Worm (Caenorhabditis elegans) whole organism, late embryonic: ENCODE results near the gene frh-1.

Source experiments
- C08G9.2 ChIP-seq: sonication (generic microtip); optimal IDR thresholded peaks from 2 replicates; lab custom pipeline; 2016; ENCODE audit warnings: mild to moderate bottlenecking, missing genetic modification characterization, moderate library complexity, missing compliant biosample characterization
- Y22D7AL.16 ChIP-seq: sonication (generic microtip); optimal IDR thresholded peaks from 2 replicates; lab custom pipeline; 2016; ENCODE audit warnings: missing genetic modification characterization, missing compliant biosample characterization
- ahr-1 ChIP-seq: sonication (generic microtip); optimal IDR thresholded peaks from 2 replicates; lab custom pipeline; 2016; ENCODE audit warnings: missing genetic modification characterization, missing compliant biosample characterization
- ceh-18 ChIP-seq: sonication (generic microtip); optimal IDR thresholded peaks from 2 replicates; lab custom pipeline; 2016; ENCODE audit warnings: missing genetic modification characterization, missing compliant biosample characterization
- ceh-2 ChIP-seq: sonication (generic microtip); optimal IDR thresholded peaks from 2 replicates; lab custom pipeline; 2016; ENCODE audit warnings: missing genotype, missing genetic modification characterization, missing compliant biosample characterization
- ceh-30 ChIP-seq: fragments of 150-350 bp; optimal IDR thresholded peaks from 2 replicates; lab custom pipeline; 2014; ENCODE audit warnings: missing biosample characterization, missing genetic modification characterization
- ceh-31 ChIP-seq: sonication (generic microtip); optimal IDR thresholded peaks from 2 replicates; lab custom pipeline; 2016; ENCODE audit warnings: missing genetic modification characterization, missing compliant biosample characterization
- ceh-34 ChIP-seq: sonication (generic microtip); optimal IDR thresholded peaks from 2 replicates; lab custom pipeline; 2016; ENCODE audit warnings: mild to moderate bottlenecking, missing genetic modification characterization, missing compliant biosample characterization
- ceh-45 ChIP-seq: fragments of 200-800 bp; sonication (Bioruptor generic); IDR thresholded peaks from 2 replicates; pipeline ENCODE4 v1.3.6; 2022; ENCODE audit warnings: missing genetic modification reagents, missing genetic modification characterization, missing compliant biosample characterization
- ceh-48 ChIP-seq: sonication (generic microtip); optimal IDR thresholded peaks from 2 replicates; lab custom pipeline; 2016; ENCODE audit warnings: missing genetic modification characterization, inconsistent platforms, missing compliant biosample characterization
- ceh-9 ChIP-seq: sonication (generic microtip); optimal IDR thresholded peaks from 2 replicates; lab custom pipeline; 2016; ENCODE audit warnings: mild to moderate bottlenecking, missing genetic modification characterization, inconsistent platforms, missing compliant biosample characterization
- dmd-4 ChIP-seq: sonication (generic microtip); optimal IDR thresholded peaks from 2 replicates; lab custom pipeline; 2016; ENCODE audit warnings: borderline replicate concordance, missing genetic modification characterization, missing compliant biosample characterization
- dve-1 ChIP-seq: sonication (generic microtip); optimal IDR thresholded peaks from 2 replicates; lab custom pipeline; 2017; ENCODE audit warnings: antibody characterized with exemption, mild to moderate bottlenecking, missing genetic modification characterization, missing compliant biosample characterization
- elt-2 ChIP-seq: sonication (generic microtip); optimal IDR thresholded peaks from 2 replicates; lab custom pipeline; 2016; ENCODE audit warnings: missing genetic modification reagents, missing genetic modification characterization, missing compliant biosample characterization
- eyg-1 ChIP-seq: sonication (generic microtip); optimal IDR thresholded peaks from 2 replicates; lab custom pipeline; 2016; ENCODE audit warnings: missing genotype, missing genetic modification characterization, missing compliant biosample characterization
- fax-1 ChIP-seq: sonication (generic microtip); optimal IDR thresholded peaks from 2 replicates; lab custom pipeline; 2016; ENCODE audit warnings: missing genotype, missing genetic modification characterization, missing compliant biosample characterization
- fkh-10 ChIP-seq: fragments of 150-350 bp; optimal IDR thresholded peaks from 2 replicates; lab custom pipeline; 2014; ENCODE audit warnings: missing biosample characterization, missing genetic modification reagents, missing genetic modification characterization
- hlh-13 ChIP-seq: fragments of 200-800 bp; sonication (Bioruptor generic); optimal IDR thresholded peaks from 2 replicates; lab custom pipeline; 2018; ENCODE audit warnings: mild to moderate bottlenecking, missing genetic modification characterization, missing compliant biosample characterization
- hlh-30 ChIP-seq: sonication (generic microtip); optimal IDR thresholded peaks from 2 replicates; lab custom pipeline; 2017; ENCODE audit warnings: antibody characterized with exemption, missing genetic modification characterization, missing compliant biosample characterization; ENCODE audit not compliant: insufficient read depth
- lim-6 ChIP-seq: sonication (generic microtip); optimal IDR thresholded peaks from 2 replicates; lab custom pipeline; 2016; ENCODE audit warnings: missing genetic modification characterization, missing compliant biosample characterization
- lin-11 ChIP-seq: fragments of 200-800 bp; sonication (Bioruptor generic); optimal IDR thresholded peaks from 2 replicates; lab custom pipeline; 2018; ENCODE audit warnings: mild to moderate bottlenecking, missing genetic modification characterization, missing compliant biosample characterization
- madf-2 ChIP-seq: sonication (generic microtip); optimal IDR thresholded peaks from 2 replicates; lab custom pipeline; 2017; ENCODE audit warnings: missing genetic modification characterization, missing compliant biosample characterization
- nfya-1 ChIP-seq: sonication (generic microtip); optimal IDR thresholded peaks from 2 replicates; lab custom pipeline; 2017; ENCODE audit warnings: missing genetic modification characterization, mild to moderate bottlenecking, missing compliant biosample characterization, antibody characterized with exemption, moderate library complexity
- npax-4 ChIP-seq: sonication (generic microtip); optimal IDR thresholded peaks from 2 replicates; lab custom pipeline; 2016; ENCODE audit warnings: missing genetic modification characterization, missing compliant biosample characterization
- odd-2 ChIP-seq: sonication (generic microtip); optimal IDR thresholded peaks from 2 replicates; lab custom pipeline; 2017; ENCODE audit warnings: antibody characterized with exemption, mild to moderate bottlenecking, missing genetic modification characterization, missing compliant biosample characterization
- pag-3 ChIP-seq: sonication (generic microtip); optimal IDR thresholded peaks from 2 replicates; lab custom pipeline; 2016; ENCODE audit warnings: missing compliant biosample characterization, missing genetic modification characterization, borderline replicate concordance
- sdc-2 ChIP-seq: sonication (generic microtip); optimal IDR thresholded peaks from 2 replicates; lab custom pipeline; 2016; ENCODE audit warnings: missing genotype, missing genetic modification characterization, missing compliant biosample characterization
- sox-4 ChIP-seq: sonication (generic microtip); optimal IDR thresholded peaks from 2 replicates; lab custom pipeline; 2017; ENCODE audit warnings: mild to moderate bottlenecking, missing genetic modification characterization, inconsistent platforms, missing compliant biosample characterization
- syd-9 ChIP-seq: sonication (generic microtip); optimal IDR thresholded peaks from 2 replicates; lab custom pipeline; 2016; ENCODE audit warnings: mild to moderate bottlenecking, missing genetic modification characterization, moderate library complexity, missing compliant biosample characterization
- tbx-2 ChIP-seq: sonication (generic microtip); optimal IDR thresholded peaks from 2 replicates; lab custom pipeline; 2016; ENCODE audit warnings: missing genetic modification characterization, missing compliant biosample characterization
- ttx-3 ChIP-seq: sonication (generic microtip); optimal IDR thresholded peaks from 2 replicates; lab custom pipeline; 2016; ENCODE audit warnings: missing genetic modification reagents, missing genetic modification characterization, missing compliant biosample characterization
- unc-3 ChIP-seq, 2 experiments: fragments of 200-800 bp in 1 of 2; sonication (Bioruptor generic) in 1 of 2; sonication (generic microtip) in 1 of 2; conservative IDR thresholded peaks in 1 of 2; optimal IDR thresholded peaks in 1 of 2; 2 replicates each; pipeline versions ENCODE4 v1.3.6 to Lab custom; 2016 to 2022; ENCODE audit warnings: missing compliant biosample characterization in 2 of 2, missing genetic modification characterization in 2 of 2, missing genetic modification reagents in 1 of 2
- unc-42 ChIP-seq: sonication (generic microtip); optimal IDR thresholded peaks from 2 replicates; lab custom pipeline; 2016; ENCODE audit warnings: missing genotype, missing genetic modification characterization, missing compliant biosample characterization
- unc-55 ChIP-seq: sonication (generic microtip); optimal IDR thresholded peaks from 2 replicates; lab custom pipeline; 2017; ENCODE audit warnings: missing biosample characterization, missing genetic modification reagents, missing genetic modification characterization
- unc-86 ChIP-seq: sonication (generic microtip); optimal IDR thresholded peaks from 2 replicates; lab custom pipeline; 2016; ENCODE audit warnings: missing genetic modification characterization, missing compliant biosample characterization
- zip-5 ChIP-seq: sonication (generic microtip); optimal IDR thresholded peaks from 2 replicates; lab custom pipeline; 2016; ENCODE audit warnings: missing genetic modification characterization, missing compliant biosample characterization
- ztf-16 ChIP-seq: sonication (generic microtip); optimal IDR thresholded peaks from 2 replicates; lab custom pipeline; 2017; ENCODE audit warnings: missing genetic modification characterization, missing compliant biosample characterization

frh-1 gene

DNA sequence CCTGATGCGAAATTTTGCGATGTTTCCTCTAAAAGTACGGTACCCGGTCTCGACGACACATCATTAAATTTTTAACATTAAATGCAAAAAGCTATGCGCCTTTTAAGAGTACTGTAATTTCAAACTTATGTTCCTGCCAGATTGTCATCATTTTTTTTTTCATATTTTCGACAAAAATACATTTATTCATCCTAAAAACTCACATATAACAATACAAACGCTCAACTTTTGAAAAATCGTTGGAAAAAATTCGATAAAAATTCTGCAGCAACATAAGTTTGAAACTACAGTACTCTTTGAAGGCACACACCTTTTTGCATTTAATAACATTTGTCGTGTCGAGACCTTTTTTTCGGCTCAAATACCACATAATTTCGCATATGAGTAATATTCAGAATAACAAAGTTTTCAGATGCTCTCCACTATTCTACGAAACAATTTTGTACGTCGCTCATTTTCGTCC is at the start of gene frh-1:
TSS of gene frh-1 (plus strand) at position 413 of the 463 bp plus-strand sequence.
- TF ChIP-seq dmd-4 (no peak), ceh-9 (tag; lab: Kevin White, UChicago) (no peak), sdc-2 (tag; lab: Kevin White, UChicago) (no peak), odd-2 (no peak), zip-5 (tag; lab: Kevin White, UChicago) (no peak), fax-1 (tag; lab: Kevin White, UChicago) (no peak)

DNA sequence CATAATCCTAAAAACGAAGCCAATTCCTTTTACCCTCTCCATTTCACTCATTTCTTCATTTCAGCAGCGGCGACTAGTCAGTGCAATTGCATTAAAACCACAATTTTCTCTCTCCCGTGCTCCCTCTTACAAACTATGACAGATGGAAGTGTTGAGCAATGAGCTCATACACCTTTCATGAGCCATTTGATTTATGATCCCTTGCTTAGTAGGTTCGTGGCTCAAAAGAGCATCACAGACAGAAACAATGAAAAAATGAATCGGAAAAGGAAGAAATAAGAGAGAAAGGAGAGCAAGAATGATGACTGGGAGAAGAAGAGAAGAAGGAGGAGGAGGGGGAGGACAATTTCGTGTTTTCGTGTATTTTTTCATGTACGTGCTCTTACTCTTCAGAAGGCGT is 45.7 kb upstream of the frh-1 start:
- no peak for TF ChIP-seq unc-3 (GFP tag; conservative IDR thresholded peaks at IDR 0.05; lab: Robert Waterston, UW)
- no peak for TF ChIP-seq unc-3 (tag; optimal IDR thresholded peaks at IDR 0.05; lab: Kevin White, UChicago)
- TF ChIP-seq sox-4: peak; percentile 8
- TF ChIP-seq lin-11 (tag; lab: Kevin White, UChicago): no peak
- no peak for TF ChIP-seq ceh-18 (tag; lab: Kevin White, UChicago)
- TF ChIP-seq pag-3: no peak
- TF ChIP-seq unc-86 (tag; lab: Kevin White, UChicago): no peak
- TF ChIP-seq eyg-1 (tag; lab: Kevin White, UChicago): no peak
- peak; percentile 21 for TF ChIP-seq unc-42
- no peak for TF ChIP-seq ceh-48 (tag; lab: Kevin White, UChicago)
- no peak for TF ChIP-seq npax-4
- TF ChIP-seq ztf-16: no peak
- no peak for TF ChIP-seq nfya-1 (tag; lab: Kevin White, UChicago)
- TF ChIP-seq ttx-3 (tag; lab: Kevin White, UChicago): no peak
- TF ChIP-seq dve-1 (tag; lab: Kevin White, UChicago): no peak
- no peak for TF ChIP-seq syd-9
- TF ChIP-seq hlh-30 (tag; lab: Kevin White, UChicago): no peak
- no peak for TF ChIP-seq dmd-4
- peak; percentile 6 for TF ChIP-seq tbx-2 (tag; lab: Kevin White, UChicago)
- TF ChIP-seq Y22D7AL.16 (tag; lab: Kevin White, UChicago): no peak

DNA sequence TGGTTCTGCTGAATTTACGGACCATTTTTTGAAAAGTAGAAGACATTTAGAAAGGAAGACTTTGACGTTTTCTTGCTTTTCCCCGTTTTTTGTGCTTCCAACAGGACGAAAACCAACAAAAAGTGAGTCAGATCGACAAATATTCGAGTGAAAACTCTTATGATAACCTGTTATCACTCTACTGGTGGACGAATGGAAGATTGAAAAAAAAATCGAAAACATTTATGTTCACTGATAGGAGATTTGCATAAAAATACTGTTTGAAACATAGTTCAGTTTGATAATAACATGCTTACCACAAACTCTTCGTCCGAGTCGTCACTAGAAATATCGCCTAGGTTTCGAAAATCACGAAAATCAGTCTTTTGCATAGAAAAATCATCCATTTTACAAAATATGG is 44.8 kb upstream of the frh-1 start:
- no peak for TF ChIP-seq unc-3 (GFP tag; conservative IDR thresholded peaks at IDR 0.05; lab: Robert Waterston, UW)
- no peak for TF ChIP-seq unc-3 (tag; optimal IDR thresholded peaks at IDR 0.05; lab: Kevin White, UChicago)
- TF ChIP-seq lim-6: no peak
- TF ChIP-seq madf-2 (tag; lab: Kevin White, UChicago): no peak
- no peak for TF ChIP-seq ahr-1 (tag; lab: Kevin White, UChicago)
- TF ChIP-seq ceh-9 (tag; lab: Kevin White, UChicago): no peak
- no peak for TF ChIP-seq hlh-30 (tag; lab: Kevin White, UChicago)
- TF ChIP-seq fkh-10 (GFP tag; lab: Kevin White, UChicago): no peak
- no peak for TF ChIP-seq nfya-1 (tag; lab: Kevin White, UChicago)
- TF ChIP-seq ceh-18 (tag; lab: Kevin White, UChicago): no peak
- TF ChIP-seq ceh-34 (tag; lab: Kevin White, UChicago): no peak
- TF ChIP-seq ceh-45: no peak
- TF ChIP-seq sox-4: no peak
- no peak for TF ChIP-seq unc-55 (GFP tag; lab: Kevin White, UChicago)

DNA sequence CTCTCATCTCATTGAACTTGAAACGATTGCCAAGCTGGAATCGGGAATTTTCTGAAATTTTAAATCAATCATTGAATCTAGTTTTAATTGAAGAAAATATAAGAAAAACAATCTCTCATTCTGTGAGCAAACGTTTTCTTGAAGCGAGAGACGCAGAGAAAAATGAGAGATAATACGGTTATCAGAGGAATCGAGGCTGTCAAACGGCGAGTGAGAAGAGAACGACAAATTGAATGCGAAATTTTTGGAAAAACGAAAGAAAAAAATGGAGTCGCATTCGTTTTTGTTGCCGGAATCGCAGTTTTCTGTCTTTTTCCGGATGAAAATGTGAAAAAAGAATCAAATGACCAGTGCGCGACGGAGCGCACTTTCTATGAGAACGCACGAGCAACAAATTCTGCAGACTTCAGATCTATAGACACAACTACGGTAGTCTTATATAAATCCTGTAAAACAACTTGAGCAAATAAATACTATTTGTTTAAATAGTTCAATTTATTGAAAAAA is 43.6 kb upstream of the frh-1 start, which contains the start of gene tex-2:
TSS of gene tex-2 (minus strand) at position 51 of the 507 bp plus-strand sequence.
- TF ChIP-seq elt-2 (tag; lab: Kevin White, UChicago) (peak; percentile 70), ceh-31 (tag; lab: Kevin White, UChicago) (peak; percentile 60), ztf-16 (peak; percentile 39), ceh-30 (tag; lab: Kevin White, UChicago) (no peak), tbx-2 (tag; lab: Kevin White, UChicago) (peak; percentile 47), unc-42 (peak; percentile 63), C08G9.2 (tag; lab: Kevin White, UChicago) (peak; percentile 31), hlh-13 (GFP tag; lab: Kevin White, UChicago) (no peak), ceh-2 (tag; lab: Kevin White, UChicago) (peak; percentile 14), zip-5 (tag; lab: Kevin White, UChicago) (peak; percentile 47)
